Fruit fly (Drosophila melanogaster) whole organism, pupa: ENCODE results near the gene heix.

Source experiments
- CG10348 ChIP-seq: fragments of 200-800 bp; sonication (Bioruptor generic); IDR thresholded peaks from 2 replicates; pipeline ENCODE4 v1.3.6; 2022; ENCODE audit warnings: missing biosample characterization, missing genetic modification characterization
- CG12605 ChIP-seq: fragments of 200-800 bp; sonication (Bioruptor generic); IDR thresholded peaks from 2 replicates; pipeline ENCODE4 v1.3.6; 2022; ENCODE audit warnings: missing biosample characterization, missing genetic modification characterization
- CG13204 ChIP-seq: fragments of 200-800 bp; sonication (Bioruptor generic); optimal IDR thresholded peaks from 2 replicates; lab custom pipeline; 2018; ENCODE audit warnings: missing biosample characterization, mild to moderate bottlenecking, missing genetic modification characterization, moderate library complexity
- CG14655 ChIP-seq: fragments of 200-800 bp; sonication (Bioruptor generic); optimal IDR thresholded peaks from 3 replicates; lab custom pipeline; 2017; ENCODE audit warnings: mild to moderate bottlenecking, missing biosample characterization, missing genetic modification reagents, missing genetic modification characterization
- CG15710 ChIP-seq: fragments of 200-800 bp; sonication (Bioruptor generic); optimal IDR thresholded peaks from 2 replicates; lab custom pipeline; 2018; ENCODE audit warnings: missing biosample characterization, mild to moderate bottlenecking, missing genetic modification characterization, moderate library complexity
- CG17806 ChIP-seq: fragments of 200-800 bp; sonication (Bioruptor generic); optimal IDR thresholded peaks from 2 replicates; lab custom pipeline; 2018; ENCODE audit warnings: missing biosample characterization, mild to moderate bottlenecking, missing genetic modification characterization, moderate library complexity
- CG32121 ChIP-seq: fragments of 200-800 bp; sonication (Bioruptor generic); IDR thresholded peaks from 2 replicates; pipeline ENCODE4 v1.3.6; 2022; ENCODE audit warnings: missing biosample characterization, missing genetic modification characterization
- CG34367 ChIP-seq: fragments of 200-800 bp; sonication (Bioruptor generic); optimal IDR thresholded peaks from 2 replicates; lab custom pipeline; 2018; ENCODE audit warnings: missing biosample characterization, mild to moderate bottlenecking, missing genetic modification characterization
- CG4496 ChIP-seq: fragments of 200-800 bp; sonication (Bioruptor generic); IDR thresholded peaks from 3 replicates; pipeline ENCODE4 v1.3.6; 2022; ENCODE audit warnings: missing biosample characterization, missing genetic modification characterization
- CG8159 ChIP-seq: fragments of 200-800 bp; sonication (Bioruptor generic); optimal IDR thresholded peaks from 3 replicates; lab custom pipeline; 2018; ENCODE audit warnings: missing biosample characterization, mild to moderate bottlenecking, missing genetic modification characterization, moderate library complexity
- CG8301 ChIP-seq: fragments of 200-800 bp; sonication (Bioruptor generic); optimal IDR thresholded peaks from 2 replicates; lab custom pipeline; 2018; ENCODE audit warnings: missing biosample characterization, mild to moderate bottlenecking, missing genetic modification characterization
- CG9948 ChIP-seq: fragments of 200-800 bp; sonication (Bioruptor generic); optimal IDR thresholded peaks from 2 replicates; lab custom pipeline; 2018; ENCODE audit warnings: missing biosample characterization, mild to moderate bottlenecking, missing genetic modification characterization, moderate library complexity
- D1 ChIP-seq: fragments of 200-800 bp; sonication (Bioruptor generic); optimal IDR thresholded peaks from 2 replicates; lab custom pipeline; 2018; ENCODE audit warnings: missing biosample characterization, mild to moderate bottlenecking, missing genetic modification characterization, moderate library complexity
- EcR ChIP-seq: fragments of 200-800 bp; sonication (Bioruptor generic); optimal IDR thresholded peaks from 3 replicates; lab custom pipeline; 2019; ENCODE audit warnings: missing biosample characterization, missing genetic modification characterization, mild to moderate bottlenecking, moderate library complexity, missing genetic modification reagents
- Ets98B ChIP-seq: fragments of 200-800 bp; sonication (Bioruptor generic); IDR thresholded peaks from 2 replicates; pipeline ENCODE4 v1.3.6; 2022; ENCODE audit warnings: missing biosample characterization, missing genetic modification characterization
- Pif1A ChIP-seq: fragments of 200-800 bp; sonication (Bioruptor generic); optimal IDR thresholded peaks from 3 replicates; lab custom pipeline; 2016; ENCODE audit warnings: missing biosample characterization, missing genetic modification characterization
- Pif1B ChIP-seq: fragments of 200-800 bp; sonication (Bioruptor generic); optimal IDR thresholded peaks from 3 replicates; lab custom pipeline; 2016; ENCODE audit warnings: missing biosample characterization, missing genetic modification characterization
- Snoo ChIP-seq: fragments of 200-800 bp; sonication (Bioruptor generic); optimal IDR thresholded peaks from 3 replicates; lab custom pipeline; 2017; ENCODE audit warnings: missing biosample characterization, mild to moderate bottlenecking, missing genetic modification characterization, inconsistent platforms
- fd96Ca ChIP-seq: fragments of 200-800 bp; sonication (Bioruptor generic); IDR thresholded peaks from 3 replicates; pipeline ENCODE4 v1.3.6; 2022; ENCODE audit warnings: missing biosample characterization, missing genetic modification characterization
- gl ChIP-seq: fragments of 200-800 bp; sonication (Bioruptor generic); optimal IDR thresholded peaks from 2 replicates; lab custom pipeline; 2018; ENCODE audit warnings: missing biosample characterization, mild to moderate bottlenecking, missing genetic modification characterization
- rn ChIP-seq: fragments of 200-800 bp; sonication (Bioruptor generic); IDR thresholded peaks from 2 replicates; pipeline ENCODE4 v1.3.6; 2022; ENCODE audit warnings: missing biosample characterization, missing genetic modification characterization

Gene heix

DNA sequence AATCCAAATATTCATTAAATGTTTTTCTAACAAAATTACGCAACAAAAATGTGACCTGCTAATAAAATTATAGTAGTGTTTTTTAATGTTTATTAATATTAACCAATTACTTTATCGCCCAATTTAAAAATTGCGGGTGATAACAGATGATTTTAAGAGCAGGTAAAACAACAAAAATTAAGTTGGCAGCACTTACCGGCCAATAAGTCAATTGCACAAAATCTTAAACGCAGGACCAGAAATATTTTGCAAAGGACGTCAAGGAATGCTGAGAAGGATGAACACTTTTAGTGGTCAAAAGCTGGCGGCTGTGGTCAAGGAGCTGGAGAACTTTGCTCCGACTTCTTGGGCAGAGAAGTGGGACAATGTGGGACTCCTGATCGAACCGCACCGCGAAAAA, 27.2 kb upstream of the heix start, which contains the start of gene CG4278:
CG4278 (plus strand) TSS at position 178 of the 400 bp plus-strand sequence.
- TF ChIP-seq D1 (tag; lab: Kevin White, UChicago) (peak; percentile 79), CG17806 (no peak)
- TF ChIP-seq, all 21 proteins: peak for 1

DNA sequence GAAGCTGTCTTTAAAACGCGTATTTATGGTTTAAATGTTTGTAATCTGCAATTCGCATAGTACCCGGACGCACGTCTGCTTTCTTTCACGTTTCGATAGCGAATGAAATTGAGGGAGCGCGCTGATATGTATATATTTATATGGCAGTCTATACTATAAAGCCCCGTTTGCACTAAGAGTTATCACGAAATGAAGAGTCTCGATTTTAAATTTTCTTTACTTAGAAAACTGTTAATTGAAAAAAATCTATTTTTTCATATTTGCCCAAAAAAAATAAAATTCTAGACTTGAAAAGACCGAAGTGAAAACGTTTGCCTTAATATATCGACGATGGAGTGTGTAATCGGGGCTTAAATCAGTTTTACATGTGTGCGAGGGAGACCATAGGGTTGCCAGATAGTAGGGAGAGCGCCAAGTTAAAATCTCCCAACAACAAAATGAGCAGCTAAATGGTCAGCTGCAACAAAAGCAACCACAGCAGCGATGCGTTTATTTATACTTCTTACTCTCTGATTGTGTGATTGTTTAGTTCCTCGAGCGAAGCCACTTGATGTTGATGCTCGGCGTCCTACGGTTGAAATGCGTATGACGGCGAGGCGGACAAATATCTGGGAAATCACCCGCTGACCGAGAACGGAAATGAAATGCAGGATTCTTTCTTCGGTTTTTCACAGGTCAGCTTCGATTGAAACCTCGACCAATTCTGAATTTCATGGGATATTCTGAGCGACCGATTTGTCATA, 26.0 kb upstream of the heix start, which contains the start of gene cact:
cact (minus strand) TSS at position 693 of the 743 bp plus-strand sequence.
- TF ChIP-seq Pif1A (GFP tag; lab: Kevin White, UChicago) (peak; percentile 90), CG14655 (GFP tag; lab: Kevin White, UChicago) (peak; percentile 88), CG17806 (peak; percentile 91), gl (tag; lab: Kevin White, UChicago) (peak; percentile 42), Pif1B (GFP tag; lab: Kevin White, UChicago) (peak; percentile 84), CG8301 (tag; lab: Kevin White, UChicago) (peak; percentile 84), CG34367 (tag; lab: Kevin White, UChicago) (peak; percentile 79), D1 (tag; lab: Kevin White, UChicago) (peak; percentile 34), Ets98B (peak; percentile 92), CG8159 (tag; lab: Kevin White, UChicago) (peak; percentile 90), CG10348 (GFP tag; lab: Robert Waterston, UW) (peak; percentile 59), CG15710 (tag; lab: Kevin White, UChicago) (peak; percentile 84), CG32121 (GFP tag; lab: Robert Waterston, UW) (peak; percentile 90), CG13204 (GFP tag; lab: Kevin White, UChicago) (no peak), CG4496 (GFP tag; lab: Robert Waterston, UW) (peak; percentile 91), Snoo (tag; lab: Kevin White, UChicago) (peak; percentile 87), fd96Ca (peak; percentile 81; the same call in 2 of the 3 replicates), CG9948 (tag; lab: Kevin White, UChicago) (peak; percentile 87), EcR (peak; percentile 15), CG12605 (GFP tag; lab: Robert Waterston, UW) (peak; percentile 79), rn (GFP tag; lab: Robert Waterston, UW) (peak; percentile 83)

DNA sequence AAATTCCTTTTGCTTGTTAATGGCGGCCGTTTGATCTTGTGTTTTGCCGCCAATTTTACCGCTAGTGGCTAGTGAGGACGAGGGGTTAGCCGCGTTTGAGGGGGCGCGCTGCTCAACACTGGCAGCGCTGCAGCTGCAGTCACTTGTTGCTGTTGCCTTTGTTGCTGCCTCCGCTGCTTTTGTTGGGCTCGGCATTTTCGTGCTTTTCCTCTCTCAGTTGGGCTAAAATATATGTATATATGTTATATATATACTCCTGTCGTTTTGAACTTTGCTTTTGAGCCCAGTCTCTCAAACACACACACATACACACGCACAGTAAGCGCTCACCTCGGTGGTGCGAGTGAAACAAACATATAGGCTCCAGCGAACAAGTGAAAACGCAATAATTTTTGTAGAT, 25.2 kb upstream of the heix start:
- TF ChIP-seq Snoo (tag; lab: Kevin White, UChicago) (peak; percentile 10), CG9948 (tag; lab: Kevin White, UChicago) (no peak), gl (tag; lab: Kevin White, UChicago) (no peak), EcR (peak; percentile 60), fd96Ca (peak; percentile 35; the same call in 1 of the 3 replicates), CG32121 (GFP tag; lab: Robert Waterston, UW) (peak; percentile 32; the same call in 1 of the 2 replicates), Ets98B (peak; percentile 31; the same call in 1 of the 2 replicates), CG10348 (GFP tag; lab: Robert Waterston, UW) (no peak), D1 (tag; lab: Kevin White, UChicago) (no peak), rn (GFP tag; lab: Robert Waterston, UW) (no peak), Pif1B (GFP tag; lab: Kevin White, UChicago) (peak; percentile 57), CG13204 (GFP tag; lab: Kevin White, UChicago) (peak; percentile 78), Pif1A (GFP tag; lab: Kevin White, UChicago) (peak; percentile 36), CG17806 (no peak), CG8301 (tag; lab: Kevin White, UChicago) (no peak), CG12605 (GFP tag; lab: Robert Waterston, UW) (peak; percentile 92), CG4496 (GFP tag; lab: Robert Waterston, UW) (peak; percentile 79), CG15710 (tag; lab: Kevin White, UChicago) (no peak), CG8159 (tag; lab: Kevin White, UChicago) (peak; percentile 8), CG14655 (GFP tag; lab: Kevin White, UChicago) (peak; percentile 13), CG34367 (tag; lab: Kevin White, UChicago) (no peak)

DNA sequence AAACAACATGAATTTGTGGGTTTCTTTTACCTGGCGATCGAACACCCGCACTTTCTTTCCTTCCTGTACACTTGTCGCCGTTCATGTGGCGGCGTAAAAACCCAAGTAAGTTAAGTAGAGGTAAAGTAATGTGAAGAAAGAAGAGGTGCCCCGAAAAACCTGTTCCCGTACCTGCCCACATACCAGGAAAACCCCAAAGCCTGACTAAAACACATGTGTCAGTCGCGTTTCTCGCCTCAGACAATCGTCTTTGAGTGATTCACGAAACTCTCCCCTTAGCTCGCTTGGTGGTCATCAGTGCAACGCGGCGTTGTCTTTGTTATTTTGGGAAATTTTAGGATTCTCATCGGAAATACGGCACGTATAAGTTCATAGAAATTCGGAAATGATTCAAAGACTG, 23.9 kb upstream of the heix start:
- TF ChIP-seq Pif1B (GFP tag; lab: Kevin White, UChicago) (no peak), CG9948 (tag; lab: Kevin White, UChicago) (no peak)
- TF ChIP-seq, all 21 proteins: peak for 0

DNA sequence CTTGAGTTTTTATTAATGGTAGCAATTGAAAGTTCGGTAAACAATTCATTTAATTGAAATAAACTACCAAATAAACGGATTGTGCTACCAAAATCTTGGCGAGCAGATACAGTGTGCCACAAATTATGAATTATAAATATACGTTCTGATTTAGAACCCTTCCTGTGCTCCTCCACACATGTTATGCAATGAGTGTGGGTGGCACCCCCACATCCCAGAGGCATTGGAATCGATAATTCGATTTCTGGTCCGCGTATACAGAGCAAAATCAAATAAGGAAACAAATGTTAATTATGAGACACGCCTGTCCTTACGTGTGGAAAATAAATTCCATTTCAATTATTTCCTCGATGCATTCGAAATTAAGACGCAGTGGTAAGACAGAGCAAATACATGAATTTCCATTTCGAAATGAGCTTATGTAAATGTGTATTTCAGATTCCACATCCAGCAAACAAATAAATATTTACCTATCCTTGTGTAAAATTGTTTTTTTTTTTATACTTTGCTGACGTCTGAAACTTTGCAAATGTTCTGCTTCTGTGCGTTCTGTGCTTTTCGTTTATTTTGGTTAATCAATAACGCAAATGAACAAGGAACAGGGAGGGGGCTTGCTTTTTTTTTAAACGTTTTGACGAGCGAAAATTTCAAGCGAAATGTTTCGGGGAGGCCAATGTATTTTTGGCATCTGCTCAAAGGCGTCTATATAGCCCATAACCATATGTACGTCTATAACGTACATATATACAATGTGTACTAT, 22.4 kb upstream of the heix start:
- TF ChIP-seq CG12605 (GFP tag; lab: Robert Waterston, UW) (no peak), CG10348 (GFP tag; lab: Robert Waterston, UW) (no peak), Pif1B (GFP tag; lab: Kevin White, UChicago) (no peak), CG9948 (tag; lab: Kevin White, UChicago) (no peak), CG8159 (tag; lab: Kevin White, UChicago) (no peak), CG4496 (GFP tag; lab: Robert Waterston, UW) (no peak), rn (GFP tag; lab: Robert Waterston, UW) (no peak), Ets98B (no peak), CG17806 (no peak), fd96Ca (no peak), CG34367 (tag; lab: Kevin White, UChicago) (no peak), gl (tag; lab: Kevin White, UChicago) (no peak), Snoo (tag; lab: Kevin White, UChicago) (no peak), CG15710 (tag; lab: Kevin White, UChicago) (no peak), D1 (tag; lab: Kevin White, UChicago) (no peak), CG32121 (GFP tag; lab: Robert Waterston, UW) (no peak), CG8301 (tag; lab: Kevin White, UChicago) (no peak), CG13204 (GFP tag; lab: Kevin White, UChicago) (no peak), EcR (no peak), CG14655 (GFP tag; lab: Kevin White, UChicago) (no peak)
